Fruit fly (Drosophila melanogaster) Kc167 (cell line): Measurements from ENCODE around the gene out.

Source experiments
- Myc ChIP-seq: fragments of >200 bp; optimal IDR thresholded peaks from 2 replicates; lab custom pipeline; 2017; ENCODE audit warnings: missing external identifiers
- h ChIP-seq: fragments of >200 bp; optimal IDR thresholded peaks from 3 replicates; lab custom pipeline; 2018; ENCODE audit warnings: missing external identifiers
- insv ChIP-seq: fragments of >200 bp; optimal IDR thresholded peaks from 3 replicates; lab custom pipeline; 2018; ENCODE audit warnings: missing external identifiers
- psq ChIP-seq: fragments of >200 bp; optimal IDR thresholded peaks from 2 replicates; lab custom pipeline; 2017; ENCODE audit warnings: missing external identifiers
- ttk ChIP-seq: sonication (Bioruptor generic); optimal IDR thresholded peaks from 2 replicates; lab custom pipeline; 2017; ENCODE audit warnings: missing external identifiers

DNA sequence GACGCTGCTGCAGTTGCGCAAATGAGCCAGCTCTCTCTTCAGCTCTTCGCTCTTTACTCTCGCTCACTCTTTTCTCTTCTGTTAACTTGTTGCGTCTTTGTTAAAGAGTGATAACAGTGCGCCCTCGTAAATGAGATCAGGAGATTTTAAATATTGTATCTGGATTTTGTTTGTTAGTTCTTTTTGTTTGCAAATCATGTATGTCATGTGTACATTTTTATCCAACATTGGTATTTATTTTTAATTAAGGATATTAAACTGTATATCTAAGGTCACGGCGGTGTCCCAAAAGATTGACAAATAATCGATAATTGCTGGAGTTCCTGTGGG is 23.2 kb downstream of the out start:
- TF ChIP-seq insv (no peak), ttk (no peak), Myc (no peak), psq (lab: Kevin White, UChicago) (no peak), h (lab: Kevin White, UChicago) (no peak)
